Worm (Caenorhabditis elegans) whole organism, young adult: Measurements from ENCODE around the gene str-231.

Experiments used
- hrde-1 ChIP-seq: sonication (generic microtip); optimal IDR thresholded peaks from 2 replicates; lab custom pipeline; 2016; ENCODE audit warnings: missing genetic modification characterization, mild to moderate bottlenecking, missing compliant biosample characterization, moderate library complexity, missing genotype, missing genetic modification reagents, borderline replicate concordance
- lin-40 ChIP-seq: sonication (generic microtip); optimal IDR thresholded peaks from 2 replicates; lab custom pipeline; 2016; ENCODE audit warnings: missing genetic modification characterization, mild to moderate bottlenecking, missing compliant biosample characterization, missing genotype, missing genetic modification reagents
- sea-2 ChIP-seq: fragments of 200-800 bp; sonication (Bioruptor generic); IDR thresholded peaks from 2 replicates; pipeline ENCODE4 v1.3.6; 2022; ENCODE audit warnings: missing genetic modification characterization, missing compliant biosample characterization

ce11 chrV:16046573-16046972 is 39.2 kb upstream of the str-231 start, which contains the start of gene ZK285.2:
- no peak for TF ChIP-seq lin-40 (tag; lab: Kevin White, UChicago)
- TF ChIP-seq hrde-1: no peak
- no peak for TF ChIP-seq sea-2
